Worm (Caenorhabditis elegans) whole organism, L1 larva: Measurements from ENCODE around the gene srt-48.
A peak's percentile ranks its signal among the peaks of the same experiment; 100 is the strongest.

Source experiments
- ama-1 ChIP-seq: fragments of 150-350 bp; optimal IDR thresholded peaks from 2 replicates; lab custom pipeline; 2014
- jun-1 ChIP-seq: fragments of 150-350 bp; optimal IDR thresholded peaks from 2 replicates; lab custom pipeline; 2014; ENCODE audit warnings: missing biosample characterization, missing genetic modification reagents, missing genetic modification characterization
- mab-9 ChIP-seq: fragments of 200-800 bp; sonication (Bioruptor generic); IDR thresholded peaks from 2 replicates; pipeline ENCODE4 v1.3.6; 2022; ENCODE audit warnings: missing genetic modification reagents, missing genetic modification characterization, missing compliant biosample characterization

DNA sequence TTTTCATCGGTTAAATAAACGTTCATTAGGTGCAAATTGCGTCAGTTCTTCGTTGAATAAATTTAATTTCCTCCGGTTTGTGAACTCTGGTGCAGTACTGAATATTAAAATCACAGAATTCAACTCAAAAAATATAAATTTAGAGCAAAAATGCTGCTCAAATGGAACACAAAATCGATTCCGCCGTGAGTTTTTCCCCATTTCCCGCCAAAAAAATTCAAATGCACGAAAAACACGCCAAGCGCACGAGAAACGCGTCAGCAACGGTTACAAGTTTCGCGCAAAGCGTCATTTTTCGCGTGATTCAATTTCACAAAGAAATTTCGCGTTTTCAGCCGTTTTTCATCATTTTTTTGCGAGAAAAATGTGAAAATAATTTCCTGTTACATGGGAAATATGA is 29.2 kb downstream of the srt-48 start, which contains the start of gene hrpu-1:
- TF ChIP-seq jun-1 (tag; lab: Kevin White, UChicago) (peak; percentile 80), ama-1 (lab: Kevin White, UChicago) (no peak), mab-9 (GFP tag; lab: Robert Waterston, UW) (peak; percentile 66)
